Worm (Caenorhabditis elegans) whole organism, L4 larva: ENCODE results near the gene dpr-1.

Experiments
- D1046.2 ChIP-seq: fragments of 200-800 bp; sonication (Bioruptor generic); IDR thresholded peaks from 2 replicates; pipeline ENCODE4 v1.3.6; 2022; ENCODE audit warnings: missing genetic modification characterization, missing compliant biosample characterization
- F44E2.7 ChIP-seq: fragments of 200-800 bp; sonication (Bioruptor generic); IDR thresholded peaks from 2 replicates; pipeline ENCODE4 v2.1.2; 2022; ENCODE audit warnings: missing genetic modification characterization, missing compliant biosample characterization
- F49E8.2 ChIP-seq: sonication (generic microtip); optimal IDR thresholded peaks from 2 replicates; lab custom pipeline; 2016; ENCODE audit warnings: missing compliant biosample characterization, mild to moderate bottlenecking, missing genetic modification characterization, borderline replicate concordance
- R02D3.7 ChIP-seq: fragments of 150-350 bp; sonication (generic microtip); optimal IDR thresholded peaks from 3 replicates; lab custom pipeline; 2014; ENCODE audit warnings: missing biosample characterization, missing genetic modification characterization
- T20F7.1 ChIP-seq: fragments of 200-800 bp; sonication (Bioruptor generic); optimal IDR thresholded peaks from 2 replicates; lab custom pipeline; 2018; ENCODE audit warnings: mild to moderate bottlenecking, missing genetic modification characterization, missing compliant biosample characterization
- Y5F2A.4 ChIP-seq: fragments of 200-800 bp; sonication (Bioruptor generic); optimal IDR thresholded peaks from 2 replicates; lab custom pipeline; 2018; ENCODE audit warnings: mild to moderate bottlenecking, missing genetic modification characterization, missing compliant biosample characterization
- Y75B8A.6 ChIP-seq: fragments of 200-800 bp; sonication (Bioruptor generic); IDR thresholded peaks from 2 replicates; pipeline ENCODE4 v1.3.6; 2022; ENCODE audit warnings: missing genetic modification reagents, missing genetic modification characterization, missing compliant biosample characterization
- aha-1 ChIP-seq: fragments of 150-350 bp; peaks from one replicate; lab custom pipeline; 2014; ENCODE audit warnings: missing biosample characterization, missing genetic modification characterization
- ceh-20 ChIP-seq: fragments of 200-800 bp; sonication (Bioruptor generic); IDR thresholded peaks from 2 replicates; pipeline ENCODE4 v1.3.6; 2022; ENCODE audit warnings: missing genetic modification reagents, missing genetic modification characterization, missing compliant biosample characterization
- ceh-32 ChIP-seq: sonication (generic microtip); optimal IDR thresholded peaks from 2 replicates; lab custom pipeline; 2016; ENCODE audit warnings: mild to moderate bottlenecking, missing genetic modification characterization, missing compliant biosample characterization; ENCODE audit not compliant: poor library complexity
- ces-1 ChIP-seq: fragments of 150-350 bp; sonication (generic microtip); optimal IDR thresholded peaks from 4 replicates; lab custom pipeline; 2014; ENCODE audit warnings: missing biosample characterization, missing genetic modification reagents, missing genetic modification characterization
- cey-2 ChIP-seq: sonication (generic microtip); optimal IDR thresholded peaks from 3 replicates; lab custom pipeline; 2017; ENCODE audit warnings: missing genetic modification characterization, mild to moderate bottlenecking, missing compliant biosample characterization, antibody characterized with exemption, borderline replicate concordance; ENCODE audit not compliant: insufficient read depth
- ctbp-1 ChIP-seq: fragments of 200-800 bp; sonication (Bioruptor generic); IDR thresholded peaks from 2 replicates; pipeline ENCODE4 v1.3.6; 2022; ENCODE audit warnings: missing genetic modification reagents, missing genetic modification characterization, missing compliant biosample characterization
- daf-16 ChIP-seq, 3 experiments: sonication (generic microtip); optimal IDR thresholded peaks; 2 replicates each; lab custom pipeline; 2016 to 2017; ENCODE audit warnings: missing genetic modification characterization in 3 of 3, missing genetic modification reagents in 3 of 3, mild to moderate bottlenecking in 2 of 3, missing compliant biosample characterization in 2 of 3, missing biosample characterization in 1 of 3, moderate library complexity in 1 of 3
- daf-19 ChIP-seq: fragments of 200-800 bp; sonication (Bioruptor generic); conservative IDR thresholded peaks from 2 replicates; pipeline ENCODE4 v1.3.6; 2022; ENCODE audit warnings: missing genetic modification characterization, missing compliant biosample characterization
- daf-8 ChIP-seq: fragments of 200-800 bp; sonication (Bioruptor generic); IDR thresholded peaks from 2 replicates; pipeline ENCODE4 v1.3.6; 2022; ENCODE audit warnings: missing genetic modification characterization, missing compliant biosample characterization
- dmd-8 ChIP-seq: fragments of 200-800 bp; sonication (Bioruptor generic); IDR thresholded peaks from 2 replicates; pipeline ENCODE4 v1.3.6; 2022; ENCODE audit warnings: missing genetic modification characterization, missing compliant biosample characterization
- duxl-1 ChIP-seq: sonication (generic microtip); optimal IDR thresholded peaks from 2 replicates; lab custom pipeline; 2016; ENCODE audit warnings: mild to moderate bottlenecking, missing genetic modification characterization, moderate library complexity, missing compliant biosample characterization; ENCODE audit not compliant: poor library complexity
- dve-1 ChIP-seq: sonication (generic microtip); optimal IDR thresholded peaks from 2 replicates; lab custom pipeline; 2017; ENCODE audit warnings: antibody characterized with exemption, mild to moderate bottlenecking, missing genetic modification characterization, missing compliant biosample characterization; ENCODE audit not compliant: insufficient read depth
- fkh-10 ChIP-seq: fragments of 150-350 bp; optimal IDR thresholded peaks from 2 replicates; lab custom pipeline; 2014; ENCODE audit warnings: missing biosample characterization, missing genetic modification reagents, missing genetic modification characterization
- fos-1 ChIP-seq: fragments of 150-350 bp; optimal IDR thresholded peaks from 2 replicates; lab custom pipeline; 2014; ENCODE audit warnings: missing biosample characterization, missing genetic modification characterization
- gei-8 ChIP-seq: fragments of 200-800 bp; sonication (Bioruptor generic); optimal IDR thresholded peaks from 2 replicates; lab custom pipeline; 2018; ENCODE audit warnings: mild to moderate bottlenecking, missing genetic modification characterization, missing compliant biosample characterization
- hif-1 ChIP-seq, 2 experiments: sonication (generic microtip); optimal IDR thresholded peaks; 2 replicates each; lab custom pipeline; 2016 to 2017; ENCODE audit warnings: missing compliant biosample characterization in 2 of 2, missing genetic modification characterization in 2 of 2, missing genetic modification reagents in 2 of 2, missing genotype in 2 of 2, mild to moderate bottlenecking in 1 of 2
- hlh-11 ChIP-seq: fragments of 200-800 bp; sonication (Bioruptor generic); optimal IDR thresholded peaks from 2 replicates; lab custom pipeline; 2018; ENCODE audit warnings: mild to moderate bottlenecking, missing genetic modification characterization, missing compliant biosample characterization
- lim-7 ChIP-seq: fragments of 200-800 bp; sonication (Bioruptor generic); IDR thresholded peaks from 2 replicates; pipeline ENCODE4 v1.3.6; 2022; ENCODE audit warnings: missing genetic modification characterization, missing compliant biosample characterization
- lin-15B ChIP-seq: fragments of 150-350 bp; sonication (generic microtip); optimal IDR thresholded peaks from 3 replicates; lab custom pipeline; 2014; ENCODE audit warnings: missing biosample characterization, missing genetic modification characterization
- lsy-2 ChIP-seq, 2 experiments: fragments of 150-350 bp in 1 of 2; sonication (generic microtip) in 1 of 2; optimal IDR thresholded peaks; 2 replicates each; lab custom pipeline; 2014 to 2017; ENCODE audit warnings: missing biosample characterization in 2 of 2, missing genetic modification characterization in 2 of 2
- madf-5 ChIP-seq, 2 experiments: fragments of 200-800 bp; sonication (Bioruptor generic); IDR thresholded peaks; 2 replicates each; pipeline ENCODE4 v1.3.6; 2022; ENCODE audit warnings: missing compliant biosample characterization in 2 of 2, missing genetic modification characterization in 2 of 2
- madf-9 ChIP-seq: fragments of 200-800 bp; sonication (Bioruptor generic); conservative IDR thresholded peaks from 2 replicates; pipeline ENCODE4 v1.3.6; 2022; ENCODE audit warnings: missing genetic modification reagents, missing genetic modification characterization, missing compliant biosample characterization
- mdl-1 ChIP-seq, 2 experiments: fragments of 150-350 bp in 1 of 2; sonication (generic microtip) in 1 of 2; optimal IDR thresholded peaks; 2 replicates each; lab custom pipeline; 2014 to 2017; ENCODE audit warnings: missing biosample characterization in 2 of 2, missing genetic modification characterization in 2 of 2
- mdt-29 ChIP-seq: fragments of 200-800 bp; sonication (Bioruptor generic); IDR thresholded peaks from 2 replicates; pipeline ENCODE4 v1.3.6; 2022; ENCODE audit warnings: missing genetic modification reagents, missing genetic modification characterization, missing compliant biosample characterization
- mxl-2 ChIP-seq: fragments of 200-800 bp; sonication (Bioruptor generic); conservative IDR thresholded peaks from 2 replicates; pipeline ENCODE4 v1.3.6; 2022; ENCODE audit warnings: missing genetic modification reagents, missing genetic modification characterization, missing compliant biosample characterization
- nhr-10 ChIP-seq: fragments of 150-350 bp; optimal IDR thresholded peaks from 2 replicates; lab custom pipeline; 2014; ENCODE audit warnings: missing biosample characterization, missing genetic modification characterization
- nhr-102 ChIP-seq: sonication (generic microtip); optimal IDR thresholded peaks from 2 replicates; lab custom pipeline; 2016; ENCODE audit warnings: mild to moderate bottlenecking, missing genetic modification characterization, moderate library complexity, missing compliant biosample characterization
- nhr-11 ChIP-seq: fragments of 150-350 bp; optimal IDR thresholded peaks from 2 replicates; lab custom pipeline; 2014; ENCODE audit warnings: missing biosample characterization, missing genetic modification characterization
- nhr-111 ChIP-seq: fragments of 200-800 bp; sonication (Bioruptor generic); optimal IDR thresholded peaks from 2 replicates; lab custom pipeline; 2018; ENCODE audit warnings: mild to moderate bottlenecking, missing genetic modification characterization, missing compliant biosample characterization
- nhr-76 ChIP-seq: fragments of 150-350 bp; optimal IDR thresholded peaks from 2 replicates; lab custom pipeline; 2014; ENCODE audit warnings: missing biosample characterization, missing genetic modification characterization
- nhr-77 ChIP-seq: fragments of 150-350 bp; optimal IDR thresholded peaks from 2 replicates; lab custom pipeline; 2014; ENCODE audit warnings: missing biosample characterization, missing genetic modification characterization
- php-3 ChIP-seq: fragments of 200-800 bp; sonication (Bioruptor generic); IDR thresholded peaks from 2 replicates; pipeline ENCODE4 v1.3.6; 2022; ENCODE audit warnings: missing genetic modification reagents, missing genetic modification characterization, missing compliant biosample characterization
- pqm-1 ChIP-seq: sonication (generic microtip); optimal IDR thresholded peaks from 2 replicates; lab custom pipeline; 2017; ENCODE audit warnings: missing biosample characterization, missing genetic modification characterization
- saeg-2 ChIP-seq: fragments of 200-800 bp; sonication (Bioruptor generic); IDR thresholded peaks from 2 replicates; pipeline ENCODE4 v1.3.6; 2022; ENCODE audit warnings: missing genetic modification reagents, missing genetic modification characterization, missing compliant biosample characterization
- set-16 ChIP-seq: fragments of 200-800 bp; sonication (Bioruptor generic); IDR thresholded peaks from 2 replicates; pipeline ENCODE4 v1.3.6; 2022; ENCODE audit warnings: missing genetic modification reagents, missing genetic modification characterization, missing compliant biosample characterization
- snpc-4 ChIP-seq: fragments of 150-350 bp; optimal IDR thresholded peaks from 2 replicates; lab custom pipeline; 2014; ENCODE audit warnings: missing biosample characterization, missing genetic modification characterization
- spr-1 ChIP-seq: sonication (generic microtip); optimal IDR thresholded peaks from 2 replicates; lab custom pipeline; 2016; ENCODE audit warnings: mild to moderate bottlenecking, missing genetic modification characterization, missing compliant biosample characterization
- tag-97 ChIP-seq: fragments of 200-800 bp; sonication (Bioruptor generic); IDR thresholded peaks from 2 replicates; pipeline ENCODE4 v1.3.6; 2022; ENCODE audit warnings: missing genetic modification characterization, missing compliant biosample characterization
- unc-130 ChIP-seq: sonication (generic microtip); optimal IDR thresholded peaks from 2 replicates; lab custom pipeline; 2016; ENCODE audit warnings: missing genetic modification reagents, missing genetic modification characterization, missing compliant biosample characterization
- unc-62 ChIP-seq, 3 experiments: fragments of 150-350 bp in 1 of 3; sonication (generic microtip); optimal IDR thresholded peaks in 2 of 3; peaks in 1 of 3; 1 replicate in 1 of 3; 2 replicates in 2 of 3; lab custom pipeline; 2014 to 2017; ENCODE audit warnings: missing biosample characterization in 3 of 3, missing genetic modification characterization in 3 of 3, missing genetic modification reagents in 3 of 3, missing genotype in 1 of 3
- vab-7 ChIP-seq: fragments of 200-800 bp; sonication (Bioruptor generic); IDR thresholded peaks from 2 replicates; pipeline ENCODE4 v1.3.6; 2022; ENCODE audit warnings: missing genetic modification reagents, missing genetic modification characterization, missing compliant biosample characterization

Gene dpr-1

ce11 chrV:13942082-13942481 lies at the start of gene dpr-1:
Gene dpr-1, minus strand, starts transcription at chrV:13942182.
- TF ChIP-seq gei-8 (GFP tag; lab: Kevin White, UChicago) (no peak), F44E2.7 (no peak), Y75B8A.6 (no peak), unc-130 (GFP tag; lab: Kevin White, UChicago) (no peak), madf-9 (GFP tag; lab: Robert Waterston, UW) (no peak), mdl-1 (tag; optimal IDR thresholded peaks at IDR 0.05; lab: Kevin White, UChicago) (no peak), dmd-8 (GFP tag; lab: Robert Waterston, UW) (no peak), mxl-2 (GFP tag; lab: Robert Waterston, UW) (no peak), saeg-2 (GFP tag; lab: Robert Waterston, UW) (no peak), Y5F2A.4 (GFP tag; lab: Kevin White, UChicago) (no peak), cey-2 (no peak)
- TF ChIP-seq, all 104 proteins: peak for 0

ce11 chrV:13986823-13987222 lies 44.8 kb upstream of the dpr-1 start:
- TF ChIP-seq hlh-11 (tag; lab: Kevin White, UChicago): peak; percentile 57
- TF ChIP-seq php-3 (GFP tag; lab: Robert Waterston, UW): peak; percentile 65
- peak in 1 of 2 experiments; percentile 56 for TF ChIP-seq hif-1 (tag; optimal IDR thresholded peaks at IDR 0.05; lab: Kevin White, UChicago)
- TF ChIP-seq F49E8.2 (tag; lab: Kevin White, UChicago): no peak
- TF ChIP-seq dve-1 (tag; lab: Kevin White, UChicago): peak; percentile 84
- TF ChIP-seq nhr-102 (tag; lab: Kevin White, UChicago): peak; percentile 38
- no peak for TF ChIP-seq nhr-10 (tag; lab: Kevin White, UChicago)
- TF ChIP-seq D1046.2: no peak
- TF ChIP-seq Y75B8A.6: no peak
- no peak for TF ChIP-seq mdl-1 (tag; optimal IDR thresholded peaks at IDR 0.05; lab: Kevin White, UChicago)
- TF ChIP-seq daf-19 (GFP tag; lab: Robert Waterston, UW): no peak
- TF ChIP-seq cey-2: no peak
- TF ChIP-seq lin-15B (tag; lab: Kevin White, UChicago): no peak
- TF ChIP-seq daf-8 (GFP tag; lab: Robert Waterston, UW): no peak
- TF ChIP-seq aha-1 (tag; lab: Kevin White, UChicago): no peak
- TF ChIP-seq ctbp-1: no peak
- no peak for TF ChIP-seq vab-7 (GFP tag; lab: Robert Waterston, UW)
- 0 out of 2 replicates have a peak, but pooled peaks have one; percentile 9 for TF ChIP-seq lim-7 (GFP tag; lab: Robert Waterston, UW)
- TF ChIP-seq R02D3.7: no peak
- TF ChIP-seq nhr-11 (tag; lab: Kevin White, UChicago): no peak
- no peak for TF ChIP-seq snpc-4
- TF ChIP-seq pqm-1 (tag; lab: Kevin White, UChicago): peak; percentile 95
- TF ChIP-seq fos-1 (tag; lab: Kevin White, UChicago): no peak
- TF ChIP-seq unc-62 (GFP tag; optimal IDR thresholded peaks at IDR 0.05 in 1 of 2; lab: Kevin White, UChicago): no peak
- TF ChIP-seq unc-62 (tag; optimal IDR thresholded peaks at IDR 0.05; lab: Kevin White, UChicago): no peak
- no peak for TF ChIP-seq tag-97 (GFP tag; lab: Robert Waterston, UW)
- no peak for TF ChIP-seq nhr-111
- no peak for TF ChIP-seq daf-16 (GFP tag; optimal IDR thresholded peaks at IDR 0.05; lab: Kevin White, UChicago)
- peak; percentile 58 for TF ChIP-seq daf-16 (tag; optimal IDR thresholded peaks at IDR 0.05; lab: Kevin White, UChicago)
- TF ChIP-seq madf-5 (GFP tag; IDR thresholded peaks at IDR 0.05; lab: Robert Waterston, UW): no peak
- no peak for TF ChIP-seq ces-1 (GFP tag; lab: Kevin White, UChicago)
- no peak for TF ChIP-seq lsy-2 (tag; optimal IDR thresholded peaks at IDR 0.05; lab: Kevin White, UChicago)
- no peak for TF ChIP-seq ceh-20
- TF ChIP-seq ceh-32: no peak
- no peak for TF ChIP-seq mdt-29
- TF ChIP-seq gei-8 (GFP tag; lab: Kevin White, UChicago): no peak
- TF ChIP-seq duxl-1: no peak
- peak; percentile 43 for TF ChIP-seq nhr-77 (tag; lab: Kevin White, UChicago)
- TF ChIP-seq spr-1 (tag; lab: Kevin White, UChicago): no peak
- no peak for TF ChIP-seq nhr-76 (tag; lab: Kevin White, UChicago)
- no peak for TF ChIP-seq Y5F2A.4 (GFP tag; lab: Kevin White, UChicago)
- TF ChIP-seq fkh-10: no peak
- no peak for TF ChIP-seq set-16 (GFP tag; lab: Robert Waterston, UW)
- TF ChIP-seq T20F7.1 (GFP tag; lab: Kevin White, UChicago): peak; percentile 46
